Worm (Caenorhabditis elegans): ENCODE measurements around the gene btb-18.

The btb-18 gene

ce11 chrII:3340818-3341217 lies 42.8 kb downstream of the btb-18 start:
- TF ChIP-seq nhr-237 (tag; optimal IDR thresholded peaks at IDR 0.05) (no peak), nhr-76 (tag; optimal IDR thresholded peaks at IDR 0.05) (no peak), nhr-84 (tag; optimal IDR thresholded peaks at IDR 0.05) (no peak), unc-62 (GFP tag; optimal IDR thresholded peaks at IDR 0.05) (no peak), ces-1 (GFP tag; optimal IDR thresholded peaks at IDR 0.05) (no peak), nhr-19 (GFP tag; conservative IDR thresholded peaks at IDR 0.05) (no peak), lin-39 (tag; optimal IDR thresholded peaks at IDR 0.05) (no peak), ceh-90 (tag; optimal IDR thresholded peaks at IDR 0.05) (no peak), efl-1 (optimal IDR thresholded peaks at IDR 0.05) (no peak), efl-1 (GFP tag; optimal IDR thresholded peaks at IDR 0.05 in 1 of 2) (no peak), unc-130 (tag; optimal IDR thresholded peaks at IDR 0.05) (no peak), tlp-1 (tag; optimal IDR thresholded peaks at IDR 0.05) (no peak), alr-1 (tag; optimal IDR thresholded peaks at IDR 0.05; ENCODE audit: borderline replicate concordance) (no peak), mef-2 (tag; optimal IDR thresholded peaks at IDR 0.05) (no peak), lir-3 (tag; optimal IDR thresholded peaks at IDR 0.05; ENCODE audit: poor library complexity) (no peak), xbp-1 (tag; optimal IDR thresholded peaks at IDR 0.05) (no peak), C34B4.2 (tag; optimal IDR thresholded peaks at IDR 0.05) (no peak), mep-1 (tag; optimal IDR thresholded peaks at IDR 0.05) (no peak), dsc-1 (tag; optimal IDR thresholded peaks at IDR 0.05) (no peak)

- TF ChIP-seq skn-1 (tag; optimal IDR thresholded peaks at IDR 0.05) (no peak), C04F5.9 (tag; optimal IDR thresholded peaks at IDR 0.05) (no peak), zip-4 (GFP tag; optimal IDR thresholded peaks at IDR 0.05) (no peak), ceh-90 (tag; optimal IDR thresholded peaks at IDR 0.05) (no peak), ceh-8 (GFP tag; optimal IDR thresholded peaks at IDR 0.05) (no peak), fkh-4 (tag; optimal IDR thresholded peaks at IDR 0.05; ENCODE audit: borderline replicate concordance) (no peak), isw-1 (GFP tag; IDR thresholded peaks at IDR 0.05) (no peak), unc-62 (GFP tag; optimal IDR thresholded peaks at IDR 0.05) (no peak), xbp-1 (tag; optimal IDR thresholded peaks at IDR 0.05) (no peak), ztf-4 (tag; optimal IDR thresholded peaks at IDR 0.05) (no peak), pag-3 (tag; optimal IDR thresholded peaks at IDR 0.05; ENCODE audit: borderline replicate concordance, insufficient read depth) (no peak), mdl-1 (tag; optimal IDR thresholded peaks at IDR 0.05) (no peak), tbx-2 (tag; optimal IDR thresholded peaks at IDR 0.05) (no peak), nhr-11 (tag; optimal IDR thresholded peaks at IDR 0.05) (no peak), sup-37 (GFP tag; optimal IDR thresholded peaks at IDR 0.05) (no peak), nhr-20 (tag; optimal IDR thresholded peaks at IDR 0.05) (no peak)
These were observed 44.0 kb downstream of the btb-18 start, which contains the start of gene F14D2.11 for ce11 chrII:3341989-3342388. Gene F14D2.11, minus strand, starts transcription at chrII:3342089.

- no peak for TF ChIP-seq Y116A8C.19 (tag; optimal IDR thresholded peaks at IDR 0.05; ENCODE audit: borderline replicate concordance)
- TF ChIP-seq nhr-85 (tag) = no peak
These were observed 45.7 kb downstream of the btb-18 start, which contains the start of gene F14D2.15 for ce11 chrII:3343714-3344113. Gene F14D2.15, minus strand, starts transcription at chrII:3343814.

ce11 chrII:3344917-3345316 lies 46.9 kb downstream of the btb-18 start, which contains the start of gene bath-28:
Gene bath-28, minus strand, starts transcription at chrII:3344967.
- TF ChIP-seq ceh-8 (GFP tag; optimal IDR thresholded peaks at IDR 0.05) (no peak), unc-30 (tag; optimal IDR thresholded peaks at IDR 0.05) (no peak), hpl-2 (GFP tag; optimal IDR thresholded peaks at IDR 0.05) (no peak), irx-1 (tag; optimal IDR thresholded peaks at IDR 0.05) (no peak), lin-15B (tag; optimal IDR thresholded peaks at IDR 0.05) (no peak), ceh-63 (GFP tag; optimal IDR thresholded peaks at IDR 0.05) (no peak), ets-5 (GFP tag; IDR thresholded peaks at IDR 0.05) (no peak), mdl-1 (tag; optimal IDR thresholded peaks at IDR 0.05) (no peak), rnt-1 (tag; optimal IDR thresholded peaks at IDR 0.05) (no peak), vab-15 (tag; optimal IDR thresholded peaks at IDR 0.05) (no peak), pqm-1 (tag; optimal IDR thresholded peaks at IDR 0.05) (no peak), nhr-237 (tag; optimal IDR thresholded peaks at IDR 0.05) (no peak), grh-1 (GFP tag; IDR thresholded peaks at IDR 0.05) (no peak), elt-2 (tag; optimal IDR thresholded peaks at IDR 0.05) (no peak), nhr-20 (tag; optimal IDR thresholded peaks at IDR 0.05) (no peak), C34B4.2 (tag; optimal IDR thresholded peaks at IDR 0.05) (no peak), skn-1 (tag; optimal IDR thresholded peaks at IDR 0.05) (no peak), swsn-7 (tag; optimal IDR thresholded peaks at IDR 0.05) (no peak), mab-9 (GFP tag; IDR thresholded peaks at IDR 0.05) (no peak), nhr-90 (tag; optimal IDR thresholded peaks at IDR 0.05; ENCODE audit: poor library complexity) (no peak)
